Worm (Caenorhabditis elegans): ENCODE data around the gene gnrr-6.

gnrr-6 gene

ce11 chrX:11206953-11207352, 28.3 kb downstream of the gnrr-6 start, which contains the start of gene hst-2 (continued):
- TF ChIP-seq lsy-2 (tag; optimal IDR thresholded peaks at IDR 0.05) (peak in 1 of 2 experiments; percentile 92), ama-1 (optimal IDR thresholded peaks at IDR 0.05) (no peak), Y75B8A.6 (GFP tag; IDR thresholded peaks at IDR 0.05) (no peak), lim-7 (GFP tag; IDR thresholded peaks at IDR 0.05) (no peak), F37D6.2 (tag; optimal IDR thresholded peaks at IDR 0.05) (peak; percentile 68), nhr-6 (tag; optimal IDR thresholded peaks at IDR 0.05) (peak; percentile 56), nhr-76 (tag; optimal IDR thresholded peaks at IDR 0.05) (no peak), nhr-102 (tag; optimal IDR thresholded peaks at IDR 0.05) (peak; percentile 93), hmg-1.1 (GFP tag; IDR thresholded peaks at IDR 0.05) (peak; percentile 89)

- no peak for TF ChIP-seq ZK546.5 (tag; optimal IDR thresholded peaks at IDR 0.05)
- no peak for TF ChIP-seq saeg-2 (GFP tag; IDR thresholded peaks at IDR 0.05)
- peak; percentile 1 for TF ChIP-seq aha-1 (tag)
- no peak for TF ChIP-seq zip-2 (tag; optimal IDR thresholded peaks at IDR 0.05)
- TF ChIP-seq daf-16 (GFP tag; optimal IDR thresholded peaks at IDR 0.05), result no peak
- peak; percentile 8 for TF ChIP-seq daf-16 (tag; optimal IDR thresholded peaks at IDR 0.05)
- TF ChIP-seq dmd-9 (GFP tag; IDR thresholded peaks at IDR 0.05), result no peak
- no peak for TF ChIP-seq spr-1 (tag; optimal IDR thresholded peaks at IDR 0.05)
- no peak for TF ChIP-seq Y5F2A.4 (GFP tag; optimal IDR thresholded peaks at IDR 0.05)
- no peak for TF ChIP-seq nhr-111 (GFP tag; optimal IDR thresholded peaks at IDR 0.05)
Observed at ce11 chrX:11208788-11209187, 30.1 kb downstream of the gnrr-6 start, which contains the start of gene C34F6.5. C34F6.5 (minus strand) TSS chrX:11208888.

- no peak for TF ChIP-seq ceh-62 (tag; optimal IDR thresholded peaks at IDR 0.05)
- no peak for TF ChIP-seq zip-11 (GFP tag; IDR thresholded peaks at IDR 0.05)
- no peak for TF ChIP-seq dpl-1 (GFP tag; optimal IDR thresholded peaks at IDR 0.05)
- no peak for TF ChIP-seq Y48G9A.11 (GFP tag; IDR thresholded peaks at IDR 0.05)
- no peak for TF ChIP-seq hif-1 (tag; optimal IDR thresholded peaks at IDR 0.05)
- no peak for TF ChIP-seq ceh-44 (GFP tag; IDR thresholded peaks at IDR 0.05)
- no peak for TF ChIP-seq hlh-11 (tag; optimal IDR thresholded peaks at IDR 0.05)
- TF ChIP-seq ceh-32 (tag; optimal IDR thresholded peaks at IDR 0.05; ENCODE audit: poor library complexity), result no peak
- no peak for TF ChIP-seq snpc-4 (tag; optimal IDR thresholded peaks at IDR 0.05)
- no peak for TF ChIP-seq nhr-11 (tag; optimal IDR thresholded peaks at IDR 0.05)
- TF ChIP-seq cey-2 (tag; optimal IDR thresholded peaks at IDR 0.05; ENCODE audit: borderline replicate concordance, insufficient read depth), result no peak
- TF ChIP-seq aha-1 (tag), result no peak
- no peak for TF ChIP-seq ztf-7 (tag; optimal IDR thresholded peaks at IDR 0.05)
Observed at ce11 chrX:11210417-11210816, 31.7 kb downstream of the gnrr-6 start.

ce11 chrX:11211360-11211759, 32.7 kb downstream of the gnrr-6 start:
- no peak for TF ChIP-seq mes-2 (tag; optimal IDR thresholded peaks at IDR 0.05; ENCODE audit: poor library complexity, severe bottlenecking)
- TF ChIP-seq egl-43 (GFP tag; IDR thresholded peaks at IDR 0.05), result no peak
- TF ChIP-seq unc-62 (GFP tag; optimal IDR thresholded peaks at IDR 0.05 in 1 of 2), result no peak
- TF ChIP-seq unc-62 (tag; optimal IDR thresholded peaks at IDR 0.05), result no peak
- TF ChIP-seq dve-1 (tag; optimal IDR thresholded peaks at IDR 0.05; ENCODE audit: insufficient read depth), result no peak
- no peak for TF ChIP-seq lim-7 (GFP tag; IDR thresholded peaks at IDR 0.05)
- no peak for TF ChIP-seq fos-1 (tag; optimal IDR thresholded peaks at IDR 0.05)
- TF ChIP-seq arid-1 (GFP tag; conservative IDR thresholded peaks at IDR 0.05), result no peak
- TF ChIP-seq daf-19 (GFP tag; conservative IDR thresholded peaks at IDR 0.05), result no peak
- TF ChIP-seq dmd-8 (GFP tag; IDR thresholded peaks at IDR 0.05), result no peak
- no peak for TF ChIP-seq skn-1 (tag; optimal IDR thresholded peaks at IDR 0.05)
- TF ChIP-seq gei-8 (GFP tag; optimal IDR thresholded peaks at IDR 0.05), result no peak
- no peak for TF ChIP-seq nhr-111 (GFP tag; optimal IDR thresholded peaks at IDR 0.05)
- TF ChIP-seq ceh-20 (GFP tag; IDR thresholded peaks at IDR 0.05), result no peak
- TF ChIP-seq php-3 (GFP tag; IDR thresholded peaks at IDR 0.05), result no peak
- TF ChIP-seq lin-1 (GFP tag; IDR thresholded peaks at IDR 0.05), result no peak
- TF ChIP-seq saeg-2 (GFP tag; IDR thresholded peaks at IDR 0.05), result no peak
- no peak for TF ChIP-seq spr-1 (tag; optimal IDR thresholded peaks at IDR 0.05)
- TF ChIP-seq ceh-28 (tag; optimal IDR thresholded peaks at IDR 0.05), result no peak
